Worm (Caenorhabditis elegans) whole organism, late embryonic: ENCODE results near the gene nstp-9.

Experiments used
- ceh-22 ChIP-seq: sonication (generic microtip); optimal IDR thresholded peaks from 2 replicates; lab custom pipeline; 2017; ENCODE audit warnings: missing biosample characterization, missing genetic modification characterization
- dve-1 ChIP-seq: sonication (generic microtip); optimal IDR thresholded peaks from 2 replicates; lab custom pipeline; 2017; ENCODE audit warnings: antibody characterized with exemption, mild to moderate bottlenecking, missing genetic modification characterization, missing compliant biosample characterization
- hlh-6 ChIP-seq: sonication (generic microtip); optimal IDR thresholded peaks from 2 replicates; lab custom pipeline; 2016; ENCODE audit warnings: missing genotype, missing genetic modification characterization, missing compliant biosample characterization
- pqm-1 ChIP-seq: sonication (generic microtip); optimal IDR thresholded peaks from 2 replicates; lab custom pipeline; 2016; ENCODE audit warnings: missing genetic modification characterization, missing compliant biosample characterization
- unc-42 ChIP-seq: sonication (generic microtip); optimal IDR thresholded peaks from 2 replicates; lab custom pipeline; 2016; ENCODE audit warnings: missing genotype, missing genetic modification characterization, missing compliant biosample characterization

- TF ChIP-seq hlh-6 (tag; lab: Kevin White, UChicago) (no peak), pqm-1 (tag; lab: Kevin White, UChicago) (no peak), dve-1 (tag; lab: Kevin White, UChicago) (no peak), ceh-22 (no peak), unc-42 (tag; lab: Kevin White, UChicago) (no peak)
Observed at ce11 chrX:10914421-10915277, 4.9 kb downstream of the nstp-9 start.
